Fruit fly (Drosophila melanogaster): ENCODE data around the gene p130CAS.

The p130CAS gene

DNA sequence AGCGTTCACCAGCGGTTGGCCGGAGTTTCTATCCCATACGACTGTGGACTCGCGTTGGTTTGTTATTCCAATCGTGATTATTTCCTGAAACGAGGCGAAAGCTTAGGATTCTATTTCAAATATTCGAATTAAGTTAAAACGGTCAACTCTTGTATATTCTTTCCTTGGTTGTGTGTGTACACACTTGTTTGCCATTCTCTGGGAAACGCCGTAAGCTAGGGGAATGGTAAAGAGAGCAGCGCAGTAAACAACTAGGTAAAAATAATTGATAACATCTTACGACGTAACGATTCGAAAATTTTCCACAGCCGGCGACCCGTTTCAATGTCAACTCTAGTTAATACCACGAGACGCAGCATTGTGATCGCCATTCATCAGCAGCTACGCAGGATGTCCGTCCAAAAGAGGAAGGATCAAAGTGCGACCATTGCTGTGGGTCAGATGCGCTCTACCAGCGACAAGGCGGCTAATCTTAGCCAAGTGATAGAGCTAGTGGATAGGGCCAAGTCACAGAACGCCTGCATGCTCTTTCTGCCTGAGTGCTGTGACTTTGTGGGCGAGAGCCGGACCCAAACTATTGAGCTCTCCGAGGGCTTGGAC lies 51.0 kb downstream of the p130CAS start, which contains the start of gene NitFhit:
TSS of gene NitFhit (plus strand) at position 195 of the 600 bp plus-strand sequence.
- TF ChIP-seq unpg (GFP tag; optimal IDR thresholded peaks at IDR 0.05) (no peak), chif (GFP tag; optimal IDR thresholded peaks at IDR 0.05) (no peak), bsh (GFP tag; optimal IDR thresholded peaks at IDR 0.05) (peak in 1 of 2 experiments; percentile 21), CG34376 (GFP tag; optimal IDR thresholded peaks at IDR 0.05) (peak; percentile 39), CG8290 (GFP tag; optimal IDR thresholded peaks at IDR 0.05) (no peak), CG8290 (tag; optimal IDR thresholded peaks at IDR 0.05) (peak in 1 of 2 experiments; percentile 17), CG4854 (GFP tag; optimal IDR thresholded peaks at IDR 0.05) (no peak), Pdp1 (GFP tag; optimal IDR thresholded peaks at IDR 0.05) (peak in 1 of 2 experiments; percentile 89), CG4730 (GFP tag; IDR thresholded peaks at IDR 0.05) (no peak), Ptx1 (GFP tag; IDR thresholded peaks at IDR 0.05) (no peak), row (GFP tag; IDR thresholded peaks at IDR 0.05) (peak; percentile 48; the same call in 1 of the 3 replicates), Dad (GFP tag; optimal IDR thresholded peaks at IDR 0.05) (no peak), fd3F (GFP tag; optimal IDR thresholded peaks at IDR 0.05) (no peak), HmgZ (tag; optimal IDR thresholded peaks at IDR 0.05) (peak; percentile 34), kni (GFP tag; optimal IDR thresholded peaks at IDR 0.05) (no peak), CG10979 (tag; optimal IDR thresholded peaks at IDR 0.05) (no peak), CG16815 (GFP tag; optimal IDR thresholded peaks at IDR 0.05) (no peak), MTF-1 (GFP tag; optimal IDR thresholded peaks at IDR 0.05; ENCODE audit: borderline replicate concordance) (no peak), stwl (tag; optimal IDR thresholded peaks at IDR 0.05) (peak; percentile 31), Rx (GFP tag; IDR thresholded peaks at IDR 0.05) (no peak), CG17361 (GFP tag; IDR thresholded peaks at IDR 0.05) (no peak), bcd (GFP tag; optimal IDR thresholded peaks at IDR 0.05) (no peak), Fer1 (GFP tag; optimal IDR thresholded peaks at IDR 0.05) (peak; percentile 10), Sin3A (optimal IDR thresholded peaks at IDR 0.05) (peak; percentile 31), Sry-β (GFP tag; optimal IDR thresholded peaks at IDR 0.05) (no peak), CG6854 (GFP tag; optimal IDR thresholded peaks at IDR 0.05) (no peak), Trl (optimal IDR thresholded peaks at IDR 0.05) (peak in 1 of 2 experiments; percentile 18), Trl (GFP tag; optimal IDR thresholded peaks at IDR 0.05) (no peak), Atf6 (GFP tag; IDR thresholded peaks at IDR 0.05) (no peak), dm (GFP tag; optimal IDR thresholded peaks at IDR 0.05) (no peak), CG6689 (GFP tag; IDR thresholded peaks at IDR 0.05) (no peak), CG12219 (GFP tag; optimal IDR thresholded peaks at IDR 0.05) (no peak), CG7372 (GFP tag; IDR thresholded peaks at IDR 0.05) (no peak), CG14710 (tag; optimal IDR thresholded peaks at IDR 0.05) (peak; percentile 100), Spps (tag; optimal IDR thresholded peaks at IDR 0.05) (no peak), Xrp1 (GFP tag; IDR thresholded peaks at IDR 0.05) (no peak), CG4617 (GFP tag; optimal IDR thresholded peaks at IDR 0.05; ENCODE audit: borderline replicate concordance) (peak; percentile 34), odd (GFP tag; optimal IDR thresholded peaks at IDR 0.05) (no peak), jumu (GFP tag; optimal IDR thresholded peaks at IDR 0.05) (no peak), exex (tag; optimal IDR thresholded peaks at IDR 0.05) (peak; percentile 8), HLH4C (GFP tag; IDR thresholded peaks at IDR 0.05; ENCODE audit: partially characterized antibody) (no peak), maf-S (GFP tag; optimal IDR thresholded peaks at IDR 0.05) (no peak), CG32767 (GFP tag; IDR thresholded peaks at IDR 0.05) (no peak), CG15011 (GFP tag; optimal IDR thresholded peaks at IDR 0.05) (no peak), CG8765 (GFP tag; IDR thresholded peaks at IDR 0.05) (no peak), crp (GFP tag; optimal IDR thresholded peaks at IDR 0.05) (peak in 1 of 2 experiments; percentile 73), CG12391 (tag; optimal IDR thresholded peaks at IDR 0.05) (no peak), Med (GFP tag) (peak; percentile 48), NC2α (GFP tag; optimal IDR thresholded peaks at IDR 0.05) (no peak), B-H2 (GFP tag; optimal IDR thresholded peaks at IDR 0.05) (peak; percentile 34)

Data from whole organism, embryonic.